Fruit fly (Drosophila melanogaster): ENCODE results near the gene CG3808.

- TF ChIP-seq insv (optimal IDR thresholded peaks at IDR 0.05) (no peak), ttk (optimal IDR thresholded peaks at IDR 0.05) (no peak), psq (optimal IDR thresholded peaks at IDR 0.05) (no peak), Myc (optimal IDR thresholded peaks at IDR 0.05) (no peak)
Measured at dm6 chr3L:19031858-19032257, 31.4 kb upstream of the CG3808 start.

Measured in Kc167 (cell line).